Fruit fly (Drosophila melanogaster): Measurements from ENCODE around the gene Alp1.
A peak's percentile ranks its signal among the peaks of the same experiment; 100 is the strongest.

The Alp1 gene

DNA sequence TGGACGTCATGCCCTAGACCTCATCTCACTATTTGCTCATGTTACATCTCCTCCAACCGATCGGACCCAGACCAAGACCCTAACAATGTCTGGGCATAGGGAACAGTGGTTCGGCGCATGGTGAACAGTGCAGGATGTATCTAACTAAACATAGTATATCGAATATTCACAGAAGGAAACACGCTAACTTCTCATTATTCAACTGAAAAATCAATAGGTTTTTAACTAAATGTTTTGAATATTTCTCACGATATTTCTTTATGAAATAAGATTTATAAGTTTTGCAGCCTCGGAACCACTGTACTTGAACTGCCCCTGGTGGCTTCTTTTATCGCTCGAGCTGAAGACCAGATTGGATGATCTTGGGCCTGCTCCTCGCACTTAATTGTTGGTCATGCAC is 9.0 kb upstream of the Alp1 start (continued):
- TF ChIP-seq CG15073 (GFP tag; optimal IDR thresholded peaks at IDR 0.05): no peak
- TF ChIP-seq amos (GFP tag; IDR thresholded peaks at IDR 0.05; ENCODE audit: partially characterized antibody): no peak
- TF ChIP-seq CG10274 (GFP tag; optimal IDR thresholded peaks at IDR 0.05): no peak
- peak; percentile 7 for TF ChIP-seq shn (GFP tag; optimal IDR thresholded peaks at IDR 0.05)
- TF ChIP-seq fru (optimal IDR thresholded peaks at IDR 0.05): no peak
- TF ChIP-seq Hr39 (optimal IDR thresholded peaks at IDR 0.05): no peak
- no peak for TF ChIP-seq CG4707 (GFP tag; optimal IDR thresholded peaks at IDR 0.05)
- TF ChIP-seq E2f2 (GFP tag; IDR thresholded peaks at IDR 0.05): 0 out of 2 replicates have a peak, but pooled peaks have one; percentile 13
- peak; percentile 65; the same call in 1 of the 2 replicates for TF ChIP-seq CG6689 (GFP tag; IDR thresholded peaks at IDR 0.05)
- no peak for TF ChIP-seq CG17912 (GFP tag; optimal IDR thresholded peaks at IDR 0.05)
- TF ChIP-seq cas (GFP tag; IDR thresholded peaks at IDR 0.05): no peak
- peak; percentile 41; the same call in 1 of the 2 replicates for TF ChIP-seq Gsc (GFP tag; IDR thresholded peaks at IDR 0.05)
- TF ChIP-seq D19B (GFP tag; optimal IDR thresholded peaks at IDR 0.05): no peak
- peak; percentile 64 for TF ChIP-seq fd96Cb (tag; optimal IDR thresholded peaks at IDR 0.05)
- TF ChIP-seq lmd (GFP tag; IDR thresholded peaks at IDR 0.05): no peak
- 0 out of 2 replicates have a peak, but pooled peaks have one; percentile 36 for TF ChIP-seq esg (GFP tag; conservative IDR thresholded peaks at IDR 0.05)
- peak; percentile 55 for TF ChIP-seq Oli (tag; optimal IDR thresholded peaks at IDR 0.05)
- no peak for TF ChIP-seq CG13296 (GFP tag; optimal IDR thresholded peaks at IDR 0.05)
- TF ChIP-seq CG14667 (GFP tag; IDR thresholded peaks at IDR 0.05): peak; percentile 27; the same call in 1 of the 2 replicates
- 0 out of 3 replicates have a peak, but pooled peaks have one; percentile 44 for TF ChIP-seq CG7357 (GFP tag; IDR thresholded peaks at IDR 0.05)
- TF ChIP-seq CG6765 (GFP tag; optimal IDR thresholded peaks at IDR 0.05): no peak
- no peak for TF ChIP-seq CHES-1-like (GFP tag; optimal IDR thresholded peaks at IDR 0.05)
- no peak for TF ChIP-seq Stat92E (GFP tag; optimal IDR thresholded peaks at IDR 0.05)
- peak; percentile 45; the same call in 1 of the 3 replicates for TF ChIP-seq ci (GFP tag; IDR thresholded peaks at IDR 0.05)
- peak; percentile 62 for TF ChIP-seq CG2202 (tag; optimal IDR thresholded peaks at IDR 0.05)
- peak; percentile 84 for TF ChIP-seq CG15696 (tag; optimal IDR thresholded peaks at IDR 0.05)
- TF ChIP-seq Camta (GFP tag; optimal IDR thresholded peaks at IDR 0.05): peak; percentile 9
- TF ChIP-seq sens (GFP tag): peak; percentile 96
- TF ChIP-seq seq (GFP tag; IDR thresholded peaks at IDR 0.05): no peak
- TF ChIP-seq CG2120 (GFP tag; optimal IDR thresholded peaks at IDR 0.05): no peak
- TF ChIP-seq CG11560 (tag; IDR thresholded peaks at IDR 0.05): no peak
- TF ChIP-seq lbe (GFP tag; optimal IDR thresholded peaks at IDR 0.05): no peak
- TF ChIP-seq CG2889 (GFP tag; IDR thresholded peaks at IDR 0.05): no peak
- TF ChIP-seq tup (GFP tag; optimal IDR thresholded peaks at IDR 0.05): no peak
- TF ChIP-seq CG17568 (GFP tag; optimal IDR thresholded peaks at IDR 0.05): no peak
- TF ChIP-seq dati (GFP tag; IDR thresholded peaks at IDR 0.05): no peak
- TF ChIP-seq CG1529 (GFP tag; optimal IDR thresholded peaks at IDR 0.05): peak; percentile 28
- no peak for TF ChIP-seq CG10321 (GFP tag; IDR thresholded peaks at IDR 0.05)
- no peak for TF ChIP-seq HLHmδ (GFP tag; optimal IDR thresholded peaks at IDR 0.05)
- TF ChIP-seq sd (tag; optimal IDR thresholded peaks at IDR 0.05): no peak
- TF ChIP-seq emc (GFP tag; optimal IDR thresholded peaks at IDR 0.05): no peak
- peak; percentile 19 for TF ChIP-seq tap (tag; optimal IDR thresholded peaks at IDR 0.05)
- TF ChIP-seq CG7839 (tag; optimal IDR thresholded peaks at IDR 0.05): peak; percentile 59
- peak; percentile 40 for TF ChIP-seq CG30403 (GFP tag; optimal IDR thresholded peaks at IDR 0.05)
- no peak for TF ChIP-seq C15 (GFP tag; IDR thresholded peaks at IDR 0.05)
- no peak for TF ChIP-seq hbn (GFP tag; IDR thresholded peaks at IDR 0.05; ENCODE audit: partially characterized antibody)
- TF ChIP-seq oc (tag; optimal IDR thresholded peaks at IDR 0.05): peak; percentile 21
- TF ChIP-seq psq (GFP tag; optimal IDR thresholded peaks at IDR 0.05): no peak
- peak; percentile 60 for TF ChIP-seq tin (GFP tag; optimal IDR thresholded peaks at IDR 0.05)
- TF ChIP-seq crol (GFP tag; IDR thresholded peaks at IDR 0.05): no peak
- no peak for TF ChIP-seq Hand (GFP tag; optimal IDR thresholded peaks at IDR 0.05)
- TF ChIP-seq Adf1 (GFP tag; IDR thresholded peaks at IDR 0.05): no peak

All from whole organism, embryonic.